Worm (Caenorhabditis elegans) whole organism, young adult: ENCODE results near the gene C49F5.8.

Source experiments
- B0261.1 ChIP-seq: sonication (generic microtip); optimal IDR thresholded peaks from 2 replicates; lab custom pipeline; 2016; ENCODE audit warnings: mild to moderate bottlenecking, missing genetic modification characterization, moderate library complexity, missing compliant biosample characterization
- B0336.3 ChIP-seq: fragments of 200-800 bp; sonication (Bioruptor generic); IDR thresholded peaks from 2 replicates; pipeline ENCODE4 v1.3.6; 2022; ENCODE audit warnings: missing genetic modification characterization, missing compliant biosample characterization
- F57A8.1 ChIP-seq: fragments of 200-800 bp; sonication (Bioruptor generic); optimal IDR thresholded peaks from 2 replicates; lab custom pipeline; 2018; ENCODE audit warnings: mild to moderate bottlenecking, missing genetic modification characterization, moderate library complexity, missing compliant biosample characterization
- gei-17 ChIP-seq: fragments of 200-800 bp; sonication (Bioruptor generic); optimal IDR thresholded peaks from 2 replicates; lab custom pipeline; 2018; ENCODE audit warnings: mild to moderate bottlenecking, missing genetic modification characterization, missing compliant biosample characterization
- lin-54 ChIP-seq: fragments of 200-800 bp; sonication (Bioruptor generic); optimal IDR thresholded peaks from 2 replicates; lab custom pipeline; 2018; ENCODE audit warnings: mild to moderate bottlenecking, missing genetic modification characterization, missing compliant biosample characterization
- madf-6 ChIP-seq: fragments of 200-800 bp; sonication (Bioruptor generic); IDR thresholded peaks from 2 replicates; pipeline ENCODE4 v1.3.6; 2022; ENCODE audit warnings: missing genetic modification reagents, missing genetic modification characterization, missing compliant biosample characterization
- nhr-90 ChIP-seq: sonication (generic microtip); optimal IDR thresholded peaks from 2 replicates; lab custom pipeline; 2016; ENCODE audit warnings: missing genotype, mild to moderate bottlenecking, missing genetic modification characterization, missing compliant biosample characterization
- pha-4 ChIP-seq: fragments of 150-350 bp; sonication (generic microtip); optimal IDR thresholded peaks from 2 replicates; lab custom pipeline; 2014; ENCODE audit warnings: missing biosample characterization, missing genetic modification reagents, missing genetic modification characterization
- snpc-4 ChIP-seq, 5 experiments: fragments of 150-350 bp in 1 of 5; sonication (generic microtip) in 4 of 5; optimal IDR thresholded peaks; 2 replicates each; lab custom pipeline; 2014 to 2018; ENCODE audit warnings: missing genetic modification characterization in 5 of 5, missing biosample characterization in 3 of 5, antibody characterized with exemption in 2 of 5, mild to moderate bottlenecking in 2 of 5, missing compliant biosample characterization in 2 of 5, missing genotype in 2 of 5, moderate library complexity in 2 of 5, missing genetic modification reagents in 1 of 5

- TF ChIP-seq F57A8.1 (GFP tag; lab: Kevin White, UChicago): no peak
- no peak for TF ChIP-seq B0261.1
- no peak for TF ChIP-seq madf-6
- no peak for TF ChIP-seq B0336.3 (GFP tag; lab: Robert Waterston, UW)
- TF ChIP-seq gei-17: no peak
- TF ChIP-seq lin-54 (GFP tag; lab: Kevin White, UChicago): no peak
- TF ChIP-seq snpc-4 (GFP tag; optimal IDR thresholded peaks at IDR 0.05; lab: Kevin White, UChicago): no peak
- TF ChIP-seq snpc-4 (tag; optimal IDR thresholded peaks at IDR 0.05; lab: Kevin White, UChicago): no peak
- no peak for TF ChIP-seq nhr-90
- no peak for TF ChIP-seq pha-4 (tag; lab: Kevin White, UChicago)
Measured at ce11 chrX:12007905-12008466, 48.0 kb downstream of the C49F5.8 start.
